Fruit fly (Drosophila melanogaster): ENCODE results near the gene mid.

DNA sequence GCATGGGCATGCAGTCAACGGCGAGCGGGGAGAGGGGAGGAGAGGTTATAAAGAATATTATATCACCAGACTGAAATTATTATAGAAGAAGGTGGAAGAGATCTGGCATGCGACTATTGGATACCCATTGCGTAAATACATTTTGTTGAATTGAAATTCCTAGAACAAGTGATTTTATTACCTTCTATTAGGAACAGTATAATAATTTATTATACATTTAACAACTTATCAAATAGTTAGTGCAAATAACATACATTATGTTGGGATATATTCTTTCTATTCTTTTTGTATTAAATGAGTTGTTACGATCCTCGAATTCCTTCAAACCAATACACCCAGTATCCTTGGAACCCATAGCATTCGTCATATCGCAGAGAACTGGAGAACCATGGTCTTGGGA is 16.8 kb downstream of the mid start:
- no peak for TF ChIP-seq zf30C (GFP tag; optimal IDR thresholded peaks at IDR 0.05)
- TF ChIP-seq tio (GFP tag; optimal IDR thresholded peaks at IDR 0.05), result no peak
- TF ChIP-seq tup (GFP tag; optimal IDR thresholded peaks at IDR 0.05), result no peak
- no peak for TF ChIP-seq Abd-B (GFP tag; optimal IDR thresholded peaks at IDR 0.05)
- no peak for TF ChIP-seq ken (GFP tag; IDR thresholded peaks at IDR 0.05)
- no peak for TF ChIP-seq insv (GFP tag; optimal IDR thresholded peaks at IDR 0.05)
- no peak for TF ChIP-seq CG7928 (GFP tag; optimal IDR thresholded peaks at IDR 0.05)
- TF ChIP-seq h (optimal IDR thresholded peaks at IDR 0.05), result no peak

Data from whole organism, embryonic.